Fruit fly (Drosophila melanogaster) S2 (cell line): Measurements from ENCODE around the gene CG5707.

Experiments used
- CG8478 ChIP-seq: fragments of >200 bp; optimal IDR thresholded peaks from 2 replicates; lab custom pipeline; 2018
- CTCF ChIP-seq, 2 experiments: fragments of >200 bp; optimal IDR thresholded peaks; 2 replicates each; lab custom pipeline; 2018

CG5707 gene

DNA sequence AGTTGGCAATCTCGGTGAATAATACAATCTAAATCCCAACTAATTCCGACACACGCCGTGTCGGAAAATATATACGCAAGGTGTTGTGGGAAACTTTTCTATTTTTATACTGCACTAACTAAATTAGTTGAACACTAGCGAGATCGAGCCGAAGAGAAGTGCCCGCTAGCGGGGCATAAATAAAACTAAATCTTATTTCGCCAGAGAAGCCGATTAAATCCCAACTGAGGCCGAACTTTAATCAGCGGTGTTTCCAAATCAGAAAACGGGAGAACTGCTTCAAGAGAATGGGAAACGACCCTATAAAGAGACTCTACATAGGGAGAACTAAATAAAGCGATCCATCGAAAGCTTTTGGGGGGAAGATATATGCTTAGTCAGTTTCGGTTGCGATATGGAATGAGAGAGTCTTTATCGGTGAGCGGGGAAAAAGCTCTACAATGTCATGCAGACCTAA lies at the start of gene CG5707:
CG5707 (minus strand) TSS at position 228 of the 457 bp plus-strand sequence.
- TF ChIP-seq CG8478 (lab: Kevin White, UChicago) (peak; percentile 16), CTCF (optimal IDR thresholded peaks at IDR 0.05; lab: Kevin White, UChicago) (no peak)

DNA sequence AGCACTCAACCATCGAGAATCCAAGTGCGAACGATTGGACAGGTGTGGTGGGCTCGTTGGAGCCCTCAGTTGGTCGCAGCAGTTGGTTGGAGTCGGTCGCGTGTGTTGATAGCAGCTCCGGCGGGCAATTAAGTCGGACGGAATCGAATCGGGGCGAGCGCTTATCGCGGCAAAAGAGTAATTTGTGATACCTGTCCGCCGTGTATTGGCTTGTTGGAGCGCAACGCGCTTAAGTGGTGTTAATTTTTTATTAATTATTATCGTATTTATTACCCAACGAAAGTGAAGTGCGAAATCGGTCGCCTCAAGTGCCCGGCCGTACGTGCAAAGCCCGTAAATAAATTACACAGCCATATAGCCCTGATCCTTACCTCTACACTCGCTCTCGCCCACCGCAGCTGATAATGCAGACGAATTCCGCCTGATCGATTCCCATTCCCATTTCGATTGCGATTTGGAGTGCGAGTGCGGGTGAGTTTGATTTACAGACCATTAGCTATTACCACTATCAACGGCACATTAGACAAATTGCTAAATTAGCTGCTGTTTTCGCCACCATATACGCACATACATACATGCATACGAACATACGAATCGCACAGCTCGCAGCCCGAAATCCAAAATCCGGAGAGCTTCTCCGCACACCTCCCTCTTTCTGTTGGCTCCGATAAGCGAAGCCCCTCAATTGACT lies 45.7 kb upstream of the CG5707 start, which contains the start of gene ACXD:
ACXD (plus strand) TSS at position 66 of the 691 bp plus-strand sequence.
- TF ChIP-seq CG8478 (lab: Kevin White, UChicago) (no peak), CTCF (optimal IDR thresholded peaks at IDR 0.05; lab: Kevin White, UChicago) (no peak)

DNA sequence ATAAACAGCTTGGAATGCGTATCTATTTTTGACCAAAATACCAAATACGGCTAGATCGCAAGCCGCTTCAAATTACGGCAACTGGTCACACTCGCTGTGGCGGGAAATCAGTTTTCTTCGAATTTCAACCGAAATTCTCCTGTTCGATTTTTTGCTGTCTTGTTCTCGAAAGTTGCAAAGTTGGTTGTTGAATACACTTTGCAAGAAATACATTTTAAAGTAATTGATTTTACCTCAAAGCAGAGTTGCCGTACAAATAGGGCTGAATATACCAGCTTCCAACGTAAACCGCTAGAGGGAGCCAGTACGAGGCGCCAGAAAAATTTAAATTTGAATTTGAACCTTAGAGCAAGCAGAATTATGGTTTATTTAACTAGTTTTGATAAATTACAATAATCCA lies 45.0 kb upstream of the CG5707 start, which contains the start of gene CG9018:
CG9018 (minus strand) TSS at position 43 of the 400 bp plus-strand sequence.
- no peak for TF ChIP-seq CG8478 (lab: Kevin White, UChicago)
- TF ChIP-seq CTCF (optimal IDR thresholded peaks at IDR 0.05; lab: Kevin White, UChicago) = peak; percentile 91

DNA sequence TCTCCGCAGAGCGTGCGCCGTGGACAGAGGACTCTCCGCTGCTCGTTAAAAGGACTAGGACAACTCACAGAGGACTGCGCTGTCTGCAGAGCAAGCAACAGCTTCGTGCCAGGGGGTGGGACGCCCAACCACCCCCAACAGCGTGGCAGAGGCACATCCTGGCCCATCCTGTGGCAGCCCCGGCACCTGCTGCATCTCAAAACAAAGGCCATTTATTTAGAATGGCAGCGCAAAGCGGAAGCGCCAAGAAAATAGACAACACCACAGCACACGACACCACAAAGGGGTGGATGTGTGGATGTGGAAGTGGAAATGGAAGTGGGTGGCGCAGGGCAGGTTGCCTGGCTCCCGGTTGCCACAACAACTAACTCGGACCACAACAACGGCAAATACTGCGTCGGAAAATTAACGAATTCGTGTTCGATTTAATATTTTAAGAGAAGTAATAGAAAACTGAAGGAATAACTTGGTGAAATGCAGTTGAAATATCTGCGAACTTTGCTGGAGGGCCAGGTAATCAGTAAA lies 37.2 kb upstream of the CG5707 start, which contains the start of gene Oseg2:
Oseg2 (plus strand) TSS at position 475 of the 525 bp plus-strand sequence.
- TF ChIP-seq CTCF (optimal IDR thresholded peaks at IDR 0.05; lab: Kevin White, UChicago) (peak in 1 of 2 experiments; percentile 47), CG8478 (lab: Kevin White, UChicago) (no peak)

DNA sequence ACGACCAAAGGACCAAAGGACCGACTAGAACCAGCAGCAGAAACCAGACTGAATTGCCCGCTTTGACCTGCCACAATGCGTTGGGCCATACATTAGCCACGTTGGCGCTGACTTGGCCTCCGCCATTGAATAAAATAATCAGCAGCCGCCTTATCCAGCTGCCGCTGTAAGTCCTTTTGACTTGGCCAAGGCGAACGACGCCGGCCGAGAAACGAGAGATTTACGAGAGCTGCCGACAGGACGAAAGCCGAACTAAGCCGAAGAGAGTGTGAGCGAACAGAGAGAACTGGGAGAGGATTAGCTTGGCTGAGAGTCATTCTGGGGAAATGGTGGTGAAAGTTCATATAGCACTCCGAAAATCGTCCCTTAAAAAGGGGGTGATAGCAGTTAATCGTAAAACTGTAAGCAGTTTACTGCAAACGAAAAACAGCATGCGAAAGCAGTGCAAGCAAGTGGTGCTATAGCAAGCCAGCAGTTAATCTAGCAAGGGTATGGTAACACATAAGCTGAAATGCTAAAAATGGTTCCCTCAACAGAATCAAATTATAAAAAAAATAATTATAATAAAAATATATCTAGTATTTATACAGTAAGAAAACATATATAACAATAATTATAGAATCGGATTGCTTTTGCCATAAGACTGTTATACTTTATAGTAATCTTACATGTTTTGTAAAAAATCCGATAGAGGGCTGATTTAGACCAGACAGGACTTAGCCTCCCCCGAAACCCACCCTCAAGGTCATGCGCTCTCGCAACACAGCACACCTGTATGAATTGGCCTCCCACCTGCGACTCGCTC lies 36.5 kb upstream of the CG5707 start:
- TF ChIP-seq CTCF (optimal IDR thresholded peaks at IDR 0.05; lab: Kevin White, UChicago) = peak; percentile 40 to 61
- no peak for TF ChIP-seq CG8478 (lab: Kevin White, UChicago)

DNA sequence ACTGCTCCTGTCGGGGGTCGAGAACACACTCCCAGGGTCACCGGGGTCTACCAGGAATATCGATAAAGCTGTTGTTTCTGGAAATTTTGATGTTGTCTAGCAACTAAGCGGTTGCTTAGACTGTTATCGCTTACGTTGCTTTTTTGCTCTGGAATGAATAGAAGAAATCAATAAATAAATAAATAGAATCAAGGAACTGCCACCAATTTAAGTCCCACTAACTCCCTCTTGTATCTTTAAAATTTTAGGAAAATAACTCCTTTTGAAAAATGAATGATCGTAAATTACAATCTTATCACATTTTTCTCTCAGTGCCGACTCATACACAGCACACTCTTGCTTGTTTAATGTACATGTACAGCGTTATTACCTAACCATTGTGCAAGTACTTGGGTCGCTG lies 20.4 kb upstream of the CG5707 start, which contains the start of gene CG15878:
CG15878 (minus strand) TSS at position 101 of the 400 bp plus-strand sequence.
- no peak for TF ChIP-seq CTCF (optimal IDR thresholded peaks at IDR 0.05; lab: Kevin White, UChicago)
- no peak for TF ChIP-seq CG8478 (lab: Kevin White, UChicago)

DNA sequence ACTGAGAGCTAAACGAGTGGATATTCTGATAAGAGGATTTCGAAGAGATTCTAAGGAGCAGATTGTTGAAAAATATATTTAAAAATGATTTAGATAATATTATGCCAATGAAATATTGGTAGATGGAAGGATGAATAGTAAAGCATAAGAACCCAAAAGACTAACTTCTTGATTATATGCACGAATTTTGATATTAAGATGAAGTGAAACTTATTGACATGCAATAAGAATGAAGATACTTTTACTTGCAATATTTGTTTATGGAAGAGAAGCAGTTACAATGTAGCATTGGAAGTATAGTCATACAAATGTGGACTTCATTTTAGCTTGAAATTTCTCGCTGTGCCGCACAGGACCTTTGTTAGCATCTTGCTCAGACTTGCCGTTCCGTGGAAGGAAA lies 4.7 kb upstream of the CG5707 start, which contains the start of gene CG8960:
CG8960 (plus strand) TSS at position 301 of the 400 bp plus-strand sequence.
- TF ChIP-seq CG8478 (lab: Kevin White, UChicago) (no peak), CTCF (optimal IDR thresholded peaks at IDR 0.05; lab: Kevin White, UChicago) (no peak)

DNA sequence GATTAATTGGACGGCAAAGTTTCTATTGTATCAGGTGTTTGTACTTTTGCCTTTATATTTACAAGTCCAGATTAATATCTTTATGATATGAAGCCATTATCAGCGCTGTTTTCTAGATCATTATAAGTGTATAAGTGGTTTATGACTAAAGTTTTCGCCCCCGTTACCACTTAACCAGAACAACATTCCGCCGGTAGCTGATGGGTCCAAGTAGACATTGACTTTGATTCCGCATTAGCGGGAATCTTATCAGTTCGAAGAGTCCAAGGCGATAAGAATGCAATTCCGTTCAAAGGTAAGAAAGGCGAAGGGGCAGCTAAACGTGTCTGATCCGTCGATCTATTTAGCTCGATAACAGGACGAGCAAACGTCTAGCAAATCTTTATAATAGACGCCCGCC lies 509 bp downstream of the CG5707 start:
- TF ChIP-seq CG8478 (lab: Kevin White, UChicago) = no peak
- no peak for TF ChIP-seq CTCF (optimal IDR thresholded peaks at IDR 0.05; lab: Kevin White, UChicago)

DNA sequence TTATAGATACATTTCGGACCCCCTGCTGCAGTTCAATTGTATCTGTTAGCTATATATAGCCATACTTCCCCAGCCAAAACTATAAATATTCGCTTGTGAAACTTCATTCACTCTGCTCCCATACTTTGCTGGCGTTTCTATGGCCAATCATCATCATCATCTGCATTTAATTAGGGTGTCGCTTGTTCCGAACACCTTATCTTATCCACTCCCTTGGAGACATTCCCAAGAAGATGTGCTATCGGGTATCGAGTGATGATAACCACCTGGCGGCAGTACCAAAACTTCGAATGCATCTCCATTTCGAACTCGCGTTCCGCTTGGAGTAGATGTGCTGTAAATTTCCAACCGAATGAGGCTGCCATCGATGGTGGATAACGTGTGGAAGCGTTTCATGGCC lies 6.4 kb downstream of the CG5707 start, which contains the start of gene CG13810:
CG13810 (plus strand) TSS at position 301 of the 400 bp plus-strand sequence.
- TF ChIP-seq CG8478 (lab: Kevin White, UChicago) = no peak
- TF ChIP-seq CTCF (optimal IDR thresholded peaks at IDR 0.05; lab: Kevin White, UChicago) = no peak

DNA sequence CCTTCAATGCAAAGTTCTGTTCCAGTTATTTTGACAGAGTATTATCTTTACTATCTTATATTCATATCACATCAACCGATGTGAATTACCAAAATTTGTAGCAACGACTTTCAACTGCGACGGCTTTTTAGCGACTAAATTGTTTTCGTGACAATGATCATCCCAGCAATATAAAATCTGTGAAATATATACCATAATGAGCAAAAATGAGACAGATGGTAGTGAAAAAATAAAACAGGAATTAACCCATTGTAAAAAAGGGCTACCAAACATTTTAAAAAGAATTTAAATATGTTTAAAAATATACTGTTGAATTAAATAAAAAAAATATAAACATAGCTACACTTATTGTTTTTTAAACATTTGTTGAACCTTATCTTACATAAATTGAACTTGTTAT lies 17.8 kb downstream of the CG5707 start, which contains the start of gene CG15820:
CG15820 (minus strand) TSS at position 101 of the 400 bp plus-strand sequence.
- no peak for TF ChIP-seq CTCF (optimal IDR thresholded peaks at IDR 0.05; lab: Kevin White, UChicago)
- TF ChIP-seq CG8478 (lab: Kevin White, UChicago) = no peak

DNA sequence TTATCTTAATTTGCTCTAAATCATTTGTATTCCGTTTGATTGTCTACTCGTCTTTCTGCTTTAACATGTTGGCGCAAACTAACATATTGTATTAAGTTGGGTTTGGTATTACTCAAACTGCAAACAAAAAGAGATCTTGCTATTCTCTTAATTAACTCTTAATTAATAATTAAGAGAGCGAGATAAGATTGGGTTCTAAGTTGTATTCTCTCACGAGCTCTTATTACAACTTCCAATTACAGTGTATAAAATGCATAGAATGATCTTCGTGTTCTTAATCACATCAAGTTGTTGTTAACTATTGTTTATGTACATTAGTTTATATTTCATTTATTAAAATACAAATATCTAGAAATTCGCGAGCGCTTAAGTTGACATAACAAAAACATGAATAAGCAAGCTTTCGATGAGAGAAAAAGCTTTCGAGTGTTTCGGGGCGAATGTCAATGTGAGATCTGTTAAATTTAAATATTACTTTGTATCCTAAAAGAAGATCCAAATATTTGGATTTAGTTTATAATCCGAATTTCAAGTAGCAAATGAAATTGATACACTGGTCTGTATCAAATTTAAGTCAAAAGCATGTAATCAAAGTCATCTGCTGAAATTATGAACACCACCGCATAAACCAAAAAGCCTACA lies 21.0 kb downstream of the CG5707 start, which contains the start of gene CG5704:
CG5704 (minus strand) TSS at position 87 of the 642 bp plus-strand sequence.
- TF ChIP-seq CTCF (optimal IDR thresholded peaks at IDR 0.05; lab: Kevin White, UChicago) (no peak), CG8478 (lab: Kevin White, UChicago) (no peak)

DNA sequence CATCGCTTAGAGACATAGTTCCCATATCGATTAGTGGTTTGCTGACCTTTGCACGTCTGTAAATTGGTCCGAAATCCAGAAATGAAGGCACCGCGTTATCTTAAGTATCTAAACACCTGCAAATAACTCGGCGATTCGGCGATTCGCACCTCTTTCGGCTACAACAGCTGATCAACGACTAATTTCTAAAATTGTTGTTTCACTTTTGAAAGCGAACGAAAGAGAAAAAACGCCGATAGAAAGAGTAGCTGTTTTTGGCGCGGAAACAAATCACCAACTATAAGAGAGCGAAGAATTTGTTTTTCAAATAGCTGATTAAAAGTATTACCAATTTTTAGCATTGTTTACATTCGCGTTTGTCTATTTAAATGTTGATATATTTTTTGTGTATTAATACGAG lies 23.1 kb downstream of the CG5707 start, which contains the start of gene CG15879:
CG15879 (minus strand) TSS at position 155 of the 400 bp plus-strand sequence.
- TF ChIP-seq CG8478 (lab: Kevin White, UChicago) (no peak), CTCF (optimal IDR thresholded peaks at IDR 0.05; lab: Kevin White, UChicago) (no peak)

DNA sequence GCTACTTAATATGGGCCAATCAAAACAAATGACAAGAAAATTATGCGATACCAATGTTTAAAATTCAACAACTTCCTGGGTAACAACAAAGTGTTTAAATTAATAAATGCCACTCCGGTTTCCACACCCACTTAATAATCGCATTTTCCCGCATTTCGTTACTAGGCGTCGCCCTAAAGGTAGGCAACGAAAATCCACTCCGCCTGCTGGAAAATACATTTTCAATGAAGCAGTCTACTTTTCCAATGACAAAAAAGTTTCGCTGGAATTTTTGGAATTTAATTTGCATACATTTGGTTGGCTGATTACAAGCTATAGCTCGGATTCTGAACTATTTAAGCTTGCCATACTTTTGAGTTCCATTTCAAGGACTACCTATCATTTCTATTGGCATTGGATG lies 25.2 kb downstream of the CG5707 start:
- no peak for TF ChIP-seq CG8478 (lab: Kevin White, UChicago)
- TF ChIP-seq CTCF (optimal IDR thresholded peaks at IDR 0.05; lab: Kevin White, UChicago) = no peak

DNA sequence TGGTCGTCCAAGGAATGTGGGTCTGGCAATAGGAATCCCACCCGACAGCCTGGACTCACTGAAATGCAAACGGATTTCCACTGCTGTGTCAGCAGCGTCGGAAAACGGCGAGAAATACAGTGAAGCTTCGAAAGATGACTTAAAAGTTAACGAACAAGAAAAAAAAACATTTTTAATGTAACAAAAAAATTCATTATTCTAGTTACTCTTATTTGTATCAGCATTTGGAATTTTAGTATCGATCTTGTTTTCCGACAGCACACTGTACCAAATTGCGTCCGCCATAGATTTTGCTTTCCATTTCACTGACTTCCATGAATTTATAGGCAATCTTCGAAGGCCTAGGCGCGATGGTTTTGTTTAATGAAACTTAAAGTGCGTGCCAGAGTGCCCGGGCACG lies 27.2 kb downstream of the CG5707 start:
- TF ChIP-seq CTCF (optimal IDR thresholded peaks at IDR 0.05; lab: Kevin White, UChicago) (no peak), CG8478 (lab: Kevin White, UChicago) (no peak)
